Worm (Caenorhabditis elegans): ENCODE data around the gene F52C9.3.

Gene F52C9.3

ce11 chrIII:5305725-5306124, 16.0 kb upstream of the F52C9.3 start (continued):
- TF ChIP-seq F13H6.1 (tag; optimal IDR thresholded peaks at IDR 0.05) (no peak), unc-62 (GFP tag; optimal IDR thresholded peaks at IDR 0.05) (no peak)

DNA sequence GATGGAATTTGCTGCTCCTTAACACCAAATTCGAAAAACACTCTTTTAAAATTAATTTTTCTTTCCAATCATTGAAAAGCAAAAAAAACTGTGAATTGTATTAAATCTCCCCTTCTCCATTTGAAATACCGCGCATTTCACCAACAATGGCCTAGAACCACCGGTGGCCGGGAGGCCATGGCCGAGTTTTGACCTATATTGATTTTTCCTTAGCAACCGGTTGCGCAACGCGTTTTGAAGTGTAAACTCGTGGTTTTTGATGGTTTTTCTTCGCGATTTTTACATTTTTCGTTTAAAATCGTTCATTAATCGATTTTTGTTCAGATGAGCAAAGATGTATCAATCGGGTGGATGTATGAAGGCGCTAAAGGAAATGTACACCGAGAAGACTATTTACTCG, 13.4 kb upstream of the F52C9.3 start, which contains the start of gene mog-3:
mog-3 (plus strand) TSS at position 319 of the 400 bp plus-strand sequence.
- no peak for TF ChIP-seq sem-4 (tag; optimal IDR thresholded peaks at IDR 0.05)
- TF ChIP-seq dmd-4 (tag; optimal IDR thresholded peaks at IDR 0.05): no peak
- peak; percentile 66 for TF ChIP-seq F13H6.1 (tag; optimal IDR thresholded peaks at IDR 0.05)
- peak; percentile 35 for TF ChIP-seq nhr-129 (tag; optimal IDR thresholded peaks at IDR 0.05)
- peak; percentile 55 for TF ChIP-seq sma-3 (GFP tag; optimal IDR thresholded peaks at IDR 0.05)
- peak; percentile 76 for TF ChIP-seq unc-55 (GFP tag; optimal IDR thresholded peaks at IDR 0.05)
- peak; percentile 36 to 77 for TF ChIP-seq lsy-2 (tag; optimal IDR thresholded peaks at IDR 0.05)
- peak; percentile 62 for TF ChIP-seq crh-2 (tag; optimal IDR thresholded peaks at IDR 0.05)
- peak; percentile 9 for TF ChIP-seq fos-1 (tag; optimal IDR thresholded peaks at IDR 0.05)
- peak; percentile 20 for TF ChIP-seq nhr-21 (tag; optimal IDR thresholded peaks at IDR 0.05)
- peak; percentile 93 for TF ChIP-seq gmeb-1 (tag; optimal IDR thresholded peaks at IDR 0.05)
- TF ChIP-seq snpc-4 (tag; optimal IDR thresholded peaks at IDR 0.05): no peak
- TF ChIP-seq lin-13 (GFP tag; optimal IDR thresholded peaks at IDR 0.05): peak; percentile 52
- TF ChIP-seq ama-1 (optimal IDR thresholded peaks at IDR 0.05): peak; percentile 54
- TF ChIP-seq C34F6.9 (tag; optimal IDR thresholded peaks at IDR 0.05): peak; percentile 75
- peak; percentile 52 for TF ChIP-seq lin-11 (tag; optimal IDR thresholded peaks at IDR 0.05)
- peak; percentile 74 for TF ChIP-seq sma-9 (GFP tag; optimal IDR thresholded peaks at IDR 0.05)
- no peak for TF ChIP-seq sma-9 (tag; optimal IDR thresholded peaks at IDR 0.05)
- peak; percentile 45 for TF ChIP-seq nhr-25 (tag; optimal IDR thresholded peaks at IDR 0.05)
- TF ChIP-seq zag-1 (tag; optimal IDR thresholded peaks at IDR 0.05): no peak
- no peak for TF ChIP-seq egl-27 (tag; optimal IDR thresholded peaks at IDR 0.05)
- TF ChIP-seq alr-1 (tag; optimal IDR thresholded peaks at IDR 0.05): no peak
- no peak for TF ChIP-seq mdl-1 (tag; optimal IDR thresholded peaks at IDR 0.05)

DNA sequence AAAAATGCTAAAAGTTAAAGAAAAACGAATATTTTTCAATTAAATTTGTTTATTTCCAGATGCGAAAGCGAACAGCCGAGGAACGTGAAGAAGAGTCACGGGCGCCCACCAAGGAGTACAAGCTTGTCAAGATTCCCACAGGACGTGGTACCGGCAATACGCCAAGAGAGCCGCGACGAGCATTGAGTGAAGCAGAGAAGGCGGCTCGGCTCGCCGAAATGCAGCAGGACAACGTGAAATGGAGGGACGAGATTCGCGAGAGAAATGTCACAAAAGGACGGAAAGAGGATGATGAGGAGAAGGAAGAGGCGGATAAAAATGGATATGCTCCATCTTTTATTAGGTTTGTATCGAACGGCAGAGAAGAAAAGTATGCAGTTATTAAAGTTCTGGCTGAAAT, 11.3 kb upstream of the F52C9.3 start:
- TF ChIP-seq zag-1 (tag; optimal IDR thresholded peaks at IDR 0.05): no peak
- TF ChIP-seq sma-3 (GFP tag; optimal IDR thresholded peaks at IDR 0.05): no peak
- TF ChIP-seq nhr-10 (tag; optimal IDR thresholded peaks at IDR 0.05): no peak
- no peak for TF ChIP-seq sma-9 (GFP tag; optimal IDR thresholded peaks at IDR 0.05)
- TF ChIP-seq sma-9 (tag; optimal IDR thresholded peaks at IDR 0.05): no peak
- TF ChIP-seq ztf-11 (tag; optimal IDR thresholded peaks at IDR 0.05): no peak
- TF ChIP-seq R02D3.7 (tag; optimal IDR thresholded peaks at IDR 0.05): no peak
- no peak for TF ChIP-seq aly-2 (tag; optimal IDR thresholded peaks at IDR 0.05)
- no peak for TF ChIP-seq egl-27 (tag; optimal IDR thresholded peaks at IDR 0.05)
- TF ChIP-seq ztf-1 (GFP tag; conservative IDR thresholded peaks at IDR 0.05): no peak
- no peak for TF ChIP-seq unc-62 (GFP tag; optimal IDR thresholded peaks at IDR 0.05)
- TF ChIP-seq mab-5 (tag; optimal IDR thresholded peaks at IDR 0.05): no peak
- no peak for TF ChIP-seq crh-2 (tag; optimal IDR thresholded peaks at IDR 0.05)
- TF ChIP-seq blmp-1 (tag; optimal IDR thresholded peaks at IDR 0.05; ENCODE audit: insufficient read depth): no peak
- no peak for TF ChIP-seq ztf-4 (tag; optimal IDR thresholded peaks at IDR 0.05)
- TF ChIP-seq mdl-1 (tag; optimal IDR thresholded peaks at IDR 0.05): no peak
- no peak for TF ChIP-seq lin-39 (tag; optimal IDR thresholded peaks at IDR 0.05)
- no peak for TF ChIP-seq sem-4 (tag; optimal IDR thresholded peaks at IDR 0.05)
- no peak for TF ChIP-seq elt-3 (tag; optimal IDR thresholded peaks at IDR 0.05)
- no peak for TF ChIP-seq peb-1 (tag; optimal IDR thresholded peaks at IDR 0.05)
- TF ChIP-seq lsy-2 (tag; optimal IDR thresholded peaks at IDR 0.05): no peak

ce11 chrIII:5310940-5311339, 10.7 kb upstream of the F52C9.3 start, which contains the start of gene pqe-1:
Gene pqe-1, plus strand, starts transcription at chrIII:5311240.
- TF ChIP-seq fos-1 (tag; optimal IDR thresholded peaks at IDR 0.05): no peak
- TF ChIP-seq unc-55 (GFP tag; optimal IDR thresholded peaks at IDR 0.05): no peak
- no peak for TF ChIP-seq lin-11 (tag; optimal IDR thresholded peaks at IDR 0.05)
- no peak for TF ChIP-seq ama-1 (optimal IDR thresholded peaks at IDR 0.05)
- TF ChIP-seq snpc-4 (tag; optimal IDR thresholded peaks at IDR 0.05): no peak
- TF ChIP-seq ztf-4 (tag; optimal IDR thresholded peaks at IDR 0.05): no peak
- TF ChIP-seq nhr-77 (tag; optimal IDR thresholded peaks at IDR 0.05): no peak
- TF ChIP-seq dmd-4 (tag; optimal IDR thresholded peaks at IDR 0.05): no peak
- no peak for TF ChIP-seq nhr-11 (tag; optimal IDR thresholded peaks at IDR 0.05)
- TF ChIP-seq alr-1 (tag; optimal IDR thresholded peaks at IDR 0.05): no peak
- no peak for TF ChIP-seq nhr-10 (tag; optimal IDR thresholded peaks at IDR 0.05)

Measured in whole organism, L2 larva.